Fruit fly (Drosophila melanogaster) whole organism, embryonic: ENCODE data around the gene CG32487.

ENCODE experiments used
- CG12299 ChIP-seq: fragments of 200-800 bp; sonication (Bioruptor generic); optimal IDR thresholded peaks from 2 replicates; lab custom pipeline; 2018; ENCODE audit warnings: missing biosample characterization, mild to moderate bottlenecking, missing genetic modification characterization
- CG14860 ChIP-seq: fragments of 200-800 bp; sonication (Bioruptor generic); IDR thresholded peaks from 3 replicates; pipeline ENCODE4 v1.3.6; 2022; ENCODE audit warnings: missing biosample characterization, missing genetic modification characterization; ENCODE audit not compliant: partially characterized antibody
- CG16779 ChIP-seq: fragments of 200-800 bp; sonication (Bioruptor generic); IDR thresholded peaks from 2 replicates; pipeline ENCODE4 v1.3.6; 2022; ENCODE audit warnings: missing biosample characterization, missing genetic modification characterization
- CG18262 ChIP-seq: fragments of 200-800 bp; optimal IDR thresholded peaks from 3 replicates; lab custom pipeline; 2019; ENCODE audit warnings: missing biosample characterization, mild to moderate bottlenecking, missing genetic modification characterization, moderate library complexity
- CG2889 ChIP-seq: fragments of 200-800 bp; sonication (Bioruptor generic); IDR thresholded peaks from 3 replicates; pipeline ENCODE4 v1.3.6; 2022; ENCODE audit warnings: missing biosample characterization, missing genetic modification characterization
- CG30431 ChIP-seq: fragments of 200-800 bp; sonication (Bioruptor generic); optimal IDR thresholded peaks from 2 replicates; lab custom pipeline; 2017; ENCODE audit warnings: missing biosample characterization, missing genetic modification characterization
- CG3163 ChIP-seq: fragments of 200-800 bp; sonication (Bioruptor generic); optimal IDR thresholded peaks from 3 replicates; lab custom pipeline; 2016; ENCODE audit warnings: missing biosample characterization, missing genetic modification characterization
- CG33213 ChIP-seq: fragments of 200-800 bp; sonication (Bioruptor generic); optimal IDR thresholded peaks from 3 replicates; lab custom pipeline; 2016; ENCODE audit warnings: missing biosample characterization, missing genetic modification characterization
- CG34422 ChIP-seq: fragments of 200-800 bp; sonication (Bioruptor generic); IDR thresholded peaks from 3 replicates; pipeline ENCODE4 v1.3.6; 2022; ENCODE audit warnings: missing biosample characterization, missing genetic modification characterization
- CG3726 ChIP-seq: fragments of 200-800 bp; sonication (Bioruptor generic); IDR thresholded peaks from 3 replicates; pipeline ENCODE4, ENCODE4 v1.3.6; 2022; ENCODE audit warnings: missing biosample characterization, missing genetic modification characterization
- CG3838 ChIP-seq: fragments of 200-800 bp; sonication (Bioruptor generic); optimal IDR thresholded peaks from 3 replicates; lab custom pipeline; 2016; ENCODE audit warnings: missing biosample characterization, missing genetic modification characterization
- CG4617 ChIP-seq: fragments of 200-800 bp; sonication (Bioruptor generic); optimal IDR thresholded peaks from 3 replicates; lab custom pipeline; 2016; ENCODE audit warnings: missing biosample characterization, missing genetic modification characterization, borderline replicate concordance
- CG6272 ChIP-seq: fragments of 200-800 bp; sonication (Bioruptor generic); IDR thresholded peaks from 2 replicates; pipeline ENCODE4 v1.3.6; 2022; ENCODE audit warnings: missing biosample characterization, missing genetic modification characterization
- CG7786 ChIP-seq: fragments of 200-800 bp; sonication (Bioruptor generic); optimal IDR thresholded peaks from 2 replicates; lab custom pipeline; 2016; ENCODE audit warnings: missing biosample characterization, missing genetic modification characterization
- CoRest ChIP-seq: fragments of 200-800 bp; sonication (Bioruptor generic); optimal IDR thresholded peaks from 3 replicates; lab custom pipeline; 2018; ENCODE audit warnings: missing biosample characterization, mild to moderate bottlenecking, missing genetic modification characterization, moderate library complexity
- Deaf1 ChIP-seq: fragments of 200-800 bp; optimal IDR thresholded peaks from 3 replicates; lab custom pipeline; 2019; ENCODE audit warnings: missing biosample characterization, mild to moderate bottlenecking, missing genetic modification characterization, moderate library complexity
- Dref ChIP-seq: fragments of 200-800 bp; sonication (Bioruptor generic); IDR thresholded peaks from 2 replicates; pipeline ENCODE4 v1.3.6; 2022; ENCODE audit warnings: missing biosample characterization, missing genetic modification characterization
- E2f1 ChIP-seq: fragments of 200-800 bp; sonication (Bioruptor generic); IDR thresholded peaks from 2 replicates; pipeline ENCODE4 v1.3.6; 2022; ENCODE audit warnings: missing biosample characterization, missing genetic modification characterization
- Fer1 ChIP-seq: fragments of 200-800 bp; sonication (Bioruptor generic); optimal IDR thresholded peaks from 2 replicates; lab custom pipeline; 2017; ENCODE audit warnings: missing biosample characterization, mild to moderate bottlenecking, missing genetic modification characterization
- HHEX ChIP-seq: fragments of 200-800 bp; sonication (Bioruptor generic); optimal IDR thresholded peaks from 3 replicates; lab custom pipeline; 2017; ENCODE audit warnings: missing biosample characterization, mild to moderate bottlenecking, missing genetic modification characterization, missing genetic modification reagents
- Mad ChIP-seq: fragments of 200-800 bp; sonication (Bioruptor generic); optimal IDR thresholded peaks from 2 replicates; lab custom pipeline; 2016; ENCODE audit warnings: missing biosample characterization, missing genetic modification characterization
- Oli ChIP-seq: fragments of 200-800 bp; sonication (Bioruptor generic); optimal IDR thresholded peaks from 2 replicates; lab custom pipeline; 2018; ENCODE audit warnings: missing biosample characterization, mild to moderate bottlenecking, missing genetic modification characterization, moderate library complexity
- amos ChIP-seq: fragments of 200-800 bp; sonication (Bioruptor generic); IDR thresholded peaks from 2 replicates; pipeline ENCODE4 v1.3.6; 2022; ENCODE audit warnings: missing biosample characterization, missing genetic modification characterization; ENCODE audit not compliant: partially characterized antibody
- ase ChIP-seq: fragments of 200-800 bp; sonication (Bioruptor generic); IDR thresholded peaks from 3 replicates; pipeline ENCODE4 v1.3.6; 2022; ENCODE audit warnings: missing biosample characterization, missing genetic modification characterization
- ato ChIP-seq: fragments of 200-800 bp; sonication (Bioruptor generic); IDR thresholded peaks from 2 replicates; pipeline ENCODE4 v1.3.6; 2022; ENCODE audit warnings: missing biosample characterization, missing genetic modification characterization; ENCODE audit not compliant: partially characterized antibody
- bbx ChIP-seq: fragments of 200-800 bp; sonication (Bioruptor generic); IDR thresholded peaks from 2 replicates; pipeline ENCODE4 v1.3.6; 2022; ENCODE audit warnings: missing biosample characterization, missing genetic modification characterization; ENCODE audit not compliant: partially characterized antibody
- bcd ChIP-seq: fragments of 200-800 bp; sonication (Bioruptor generic); optimal IDR thresholded peaks from 2 replicates; lab custom pipeline; 2017; ENCODE audit warnings: missing biosample characterization, mild to moderate bottlenecking, missing genetic modification characterization
- br ChIP-seq: fragments of >200 bp; optimal IDR thresholded peaks from 2 replicates; lab custom pipeline; 2017
- cato ChIP-seq: fragments of 200-800 bp; sonication (Bioruptor generic); optimal IDR thresholded peaks from 2 replicates; lab custom pipeline; 2016; ENCODE audit warnings: missing biosample characterization, missing genetic modification characterization, borderline replicate concordance
- caup ChIP-seq: fragments of 200-800 bp; sonication (Bioruptor generic); optimal IDR thresholded peaks from 3 replicates; lab custom pipeline; 2017; ENCODE audit warnings: missing biosample characterization, mild to moderate bottlenecking, missing genetic modification characterization, moderate library complexity; ENCODE audit not compliant: severe bottlenecking
- chm ChIP-seq: fragments of 200-800 bp; sonication (Bioruptor generic); IDR thresholded peaks from 2 replicates; pipeline ENCODE4 v1.3.6; 2022; ENCODE audit warnings: missing biosample characterization, missing genetic modification characterization
- corto ChIP-seq: fragments of 200-800 bp; sonication (Bioruptor generic); optimal IDR thresholded peaks from 2 replicates; lab custom pipeline; 2016; ENCODE audit warnings: missing biosample characterization, mild to moderate bottlenecking, missing genetic modification characterization, moderate library complexity
- fd64A ChIP-seq: fragments of 200-800 bp; sonication (Bioruptor generic); optimal IDR thresholded peaks from 3 replicates; lab custom pipeline; 2018; ENCODE audit warnings: missing biosample characterization, mild to moderate bottlenecking, missing genetic modification characterization
- fru ChIP-seq: fragments of >200 bp; optimal IDR thresholded peaks from 2 replicates; lab custom pipeline; 2017
- gcm ChIP-seq: fragments of 200-800 bp; sonication (Bioruptor generic); optimal IDR thresholded peaks from 2 replicates; lab custom pipeline; 2019; ENCODE audit warnings: missing biosample characterization, mild to moderate bottlenecking, missing genetic modification characterization, moderate library complexity
- gt ChIP-seq: fragments of 200-800 bp; sonication (Bioruptor generic); IDR thresholded peaks from 2 replicates; pipeline ENCODE4 v1.3.6; 2022; ENCODE audit warnings: missing biosample characterization, missing genetic modification characterization
- lola ChIP-seq, 3 experiments: fragments of >200 bp in 2 of 3; fragments of 200-800 bp in 1 of 3; sonication (Bioruptor generic) in 1 of 3; optimal IDR thresholded peaks; 2 replicates each; lab custom pipeline; 2017 to 2019; ENCODE audit warnings: missing biosample characterization in 3 of 3, missing genetic modification characterization in 3 of 3, mild to moderate bottlenecking in 1 of 3, moderate library complexity in 1 of 3
- maf-S ChIP-seq: fragments of 200-800 bp; sonication (Bioruptor generic); optimal IDR thresholded peaks from 2 replicates; lab custom pipeline; 2016; ENCODE audit warnings: missing biosample characterization, missing genetic modification characterization
- pan ChIP-seq, 4 experiments: fragments of >200 bp in 3 of 4; fragments of 200-800 bp in 1 of 4; sonication (Bioruptor generic) in 1 of 4; optimal IDR thresholded peaks in 3 of 4; IDR thresholded peaks in 1 of 4; 2 replicates each; pipeline versions ENCODE4 v1.3.6 to Lab custom; 2017 to 2022; ENCODE audit warnings: missing biosample characterization in 2 of 4, missing genetic modification characterization in 2 of 4, mixed read lengths in 1 of 4
- pho ChIP-seq: fragments of 200-800 bp; sonication (Bioruptor generic); optimal IDR thresholded peaks from 2 replicates; lab custom pipeline; 2016; ENCODE audit warnings: missing biosample characterization, missing genetic modification characterization
- prd ChIP-seq, 3 experiments: fragments of >200 bp in 2 of 3; fragments of 200-800 bp in 1 of 3; sonication (Bioruptor generic) in 1 of 3; optimal IDR thresholded peaks in 2 of 3; IDR thresholded peaks in 1 of 3; 2 replicates in 2 of 3; 3 replicates in 1 of 3; pipeline versions ENCODE4 v1.3.6 to Lab custom; 2017 to 2022; ENCODE audit warnings: missing biosample characterization in 1 of 3, missing genetic modification characterization in 1 of 3
- stwl ChIP-seq: fragments of 200-800 bp; sonication (Bioruptor generic); optimal IDR thresholded peaks from 3 replicates; lab custom pipeline; 2018; ENCODE audit warnings: missing biosample characterization, mild to moderate bottlenecking, missing genetic modification characterization, moderate library complexity
- unc-4 ChIP-seq: fragments of 200-800 bp; sonication (Bioruptor generic); IDR thresholded peaks from 2 replicates; pipeline ENCODE4 v1.3.6; 2022; ENCODE audit warnings: missing biosample characterization, missing genetic modification characterization; ENCODE audit not compliant: partially characterized antibody

The CG32487 gene

DNA sequence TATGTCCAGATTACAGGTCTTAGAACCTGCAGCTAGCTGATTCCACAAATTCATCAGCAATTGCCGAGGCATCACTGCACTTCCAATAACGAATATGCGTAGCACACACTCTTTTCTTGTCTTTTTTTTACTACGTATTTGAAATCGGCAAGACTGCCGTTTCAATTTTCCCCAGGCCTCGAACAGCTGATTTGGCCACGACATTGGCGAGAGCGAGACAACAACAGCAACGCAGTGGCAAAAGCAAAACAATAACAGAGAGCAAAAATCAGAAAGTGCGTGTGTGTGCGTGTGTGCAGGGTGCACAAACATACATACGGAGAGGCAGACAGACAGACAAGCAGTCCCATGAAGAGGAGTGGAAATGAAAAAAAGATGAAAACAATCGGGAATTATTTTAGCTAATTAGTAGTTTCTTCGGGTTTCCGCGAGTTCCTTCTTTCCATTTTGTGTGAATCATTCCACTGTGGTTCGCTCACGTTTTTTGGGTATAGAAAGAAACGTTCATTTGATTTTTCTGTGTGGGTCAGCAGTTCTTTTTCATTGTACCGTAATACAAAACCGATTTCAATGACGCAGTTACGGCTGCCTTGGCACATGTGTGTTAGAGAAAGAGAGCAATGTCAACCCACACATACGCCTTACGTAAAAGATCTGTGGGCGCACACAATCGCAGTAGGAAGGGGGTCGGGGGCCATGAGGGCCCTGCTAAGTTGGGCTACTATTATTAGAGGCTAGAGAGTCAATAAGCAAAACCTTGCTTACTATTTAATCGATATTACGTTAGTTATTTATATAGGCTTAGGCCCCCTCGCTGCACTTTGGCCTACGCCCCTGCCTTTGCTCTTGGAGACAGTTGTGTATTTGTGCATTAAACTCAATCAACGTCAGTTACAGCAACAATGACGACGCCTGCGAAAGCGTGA lies 43.3 kb upstream of the CG32487 start (continued):
- TF ChIP-seq Dref (peak; percentile 53), CG18262 (tag; lab: Kevin White, UChicago) (peak; percentile 97), br (no peak), cato (GFP tag; lab: Kevin White, UChicago) (peak; percentile 97), chm (GFP tag; lab: Robert Waterston, UW) (peak; percentile 99), CG12299 (tag; lab: Kevin White, UChicago) (peak; percentile 93), Fer1 (GFP tag; lab: Kevin White, UChicago) (peak; percentile 98), CG3163 (GFP tag; lab: Kevin White, UChicago) (peak; percentile 93)

DNA sequence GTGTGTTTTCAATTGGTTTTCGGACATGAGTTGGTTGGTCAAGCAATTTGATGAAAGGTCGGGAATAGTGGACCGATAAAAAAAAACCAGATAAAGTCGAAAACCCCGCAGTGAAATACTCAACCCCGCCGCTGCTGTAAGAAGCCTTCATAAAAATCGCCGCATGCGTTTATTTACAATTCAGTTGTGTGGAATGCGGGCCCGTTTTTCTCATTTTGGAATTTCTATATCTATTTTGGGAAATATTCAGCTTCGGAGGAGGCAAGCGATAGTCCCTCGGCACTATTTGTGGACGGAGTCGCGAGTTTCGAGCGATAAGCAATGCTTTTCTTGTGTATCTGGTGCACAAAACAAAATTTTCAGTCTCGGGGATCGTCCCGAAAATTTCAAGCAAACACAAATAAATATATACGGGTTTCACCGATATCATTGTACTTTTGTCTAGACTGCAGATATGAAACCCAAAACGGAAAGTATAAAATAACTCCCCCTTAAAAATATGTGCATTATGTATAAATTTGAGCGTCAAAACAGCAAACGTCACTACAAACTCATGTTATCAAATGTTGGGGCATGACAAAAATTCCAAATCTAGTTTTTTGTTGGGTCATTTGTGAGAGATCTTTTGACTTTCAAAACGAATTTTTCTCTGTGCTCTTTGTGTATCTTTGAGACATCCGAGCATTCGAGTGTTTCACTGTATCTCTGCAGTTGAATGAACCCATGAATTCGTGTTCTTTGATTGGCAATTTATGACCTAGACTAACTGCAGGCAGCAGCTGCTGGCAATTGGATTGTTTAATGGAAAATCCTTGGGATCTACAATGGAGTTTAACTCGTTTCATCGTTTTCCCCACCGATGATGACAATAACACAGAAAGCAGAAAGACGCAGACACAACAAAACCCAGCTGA lies 42.2 kb upstream of the CG32487 start:
- TF ChIP-seq corto (GFP tag; lab: Kevin White, UChicago): no peak
- no peak for TF ChIP-seq fru (lab: Kevin White, UChicago)
- TF ChIP-seq prd (optimal IDR thresholded peaks at IDR 0.05; lab: Kevin White, UChicago): no peak
- no peak for TF ChIP-seq prd (GFP tag; IDR thresholded peaks at IDR 0.05; lab: Robert Waterston, UW)
- TF ChIP-seq unc-4 (GFP tag; lab: Robert Waterston, UW): no peak
- no peak for TF ChIP-seq caup (GFP tag; lab: Kevin White, UChicago)
- no peak for TF ChIP-seq gt (GFP tag; lab: Robert Waterston, UW)
- no peak for TF ChIP-seq CG4617 (GFP tag; lab: Kevin White, UChicago)
- TF ChIP-seq CG2889: no peak
- TF ChIP-seq CG33213: no peak
- no peak for TF ChIP-seq bcd (GFP tag; lab: Kevin White, UChicago)
- no peak for TF ChIP-seq pho (GFP tag; lab: Kevin White, UChicago)
- TF ChIP-seq pan (optimal IDR thresholded peaks at IDR 0.05; lab: Kevin White, UChicago): no peak
- TF ChIP-seq pan (GFP tag; optimal IDR thresholded peaks at IDR 0.05 in 1 of 2, IDR thresholded peaks at IDR 0.05 in 1 of 2): no peak
- peak in 1 of 3 experiments; percentile 58 for TF ChIP-seq lola (GFP tag; optimal IDR thresholded peaks at IDR 0.05; lab: Kevin White, UChicago)
- no peak for TF ChIP-seq fd64A (GFP tag; lab: Kevin White, UChicago)
- TF ChIP-seq CG7786 (GFP tag; lab: Kevin White, UChicago): no peak
- peak; percentile 43 for TF ChIP-seq Oli (tag; lab: Kevin White, UChicago)
- TF ChIP-seq CG3726 (GFP tag; lab: Robert Waterston, UW): no peak
- TF ChIP-seq bbx (GFP tag; lab: Robert Waterston, UW): no peak
- TF ChIP-seq ato (GFP tag; lab: Robert Waterston, UW): no peak
- no peak for TF ChIP-seq CG34422 (GFP tag; lab: Robert Waterston, UW)
- TF ChIP-seq CoRest: peak; percentile 59
- no peak for TF ChIP-seq amos
- no peak for TF ChIP-seq CG14860 (GFP tag; lab: Robert Waterston, UW)
- no peak for TF ChIP-seq Mad (GFP tag; lab: Kevin White, UChicago)
- TF ChIP-seq gcm: peak; percentile 81
- TF ChIP-seq CG6272 (GFP tag; lab: Robert Waterston, UW): no peak
- no peak for TF ChIP-seq CG3838 (GFP tag; lab: Kevin White, UChicago)
- TF ChIP-seq CG16779: no peak
- no peak for TF ChIP-seq CG30431 (GFP tag; lab: Kevin White, UChicago)
- no peak for TF ChIP-seq stwl (tag; lab: Kevin White, UChicago)
- TF ChIP-seq Deaf1 (tag; lab: Kevin White, UChicago): peak; percentile 39
- TF ChIP-seq HHEX (GFP tag; lab: Kevin White, UChicago): no peak
- TF ChIP-seq maf-S (GFP tag; lab: Kevin White, UChicago): no peak
- TF ChIP-seq E2f1 (GFP tag; lab: Robert Waterston, UW): no peak
- no peak for TF ChIP-seq ase (GFP tag; lab: Robert Waterston, UW)
